Worm (Caenorhabditis elegans) whole organism, young adult: ENCODE measurements around the gene T20D4.15.

ENCODE experiments used
- C17E4.6 ChIP-seq: fragments of 200-800 bp; sonication (Bioruptor generic); IDR thresholded peaks from 2 replicates; pipeline ENCODE4 v1.3.6; 2022; ENCODE audit warnings: missing genetic modification reagents, missing genetic modification characterization, missing compliant biosample characterization
- F52B5.7 ChIP-seq: sonication (generic microtip); optimal IDR thresholded peaks from 2 replicates; lab custom pipeline; 2016; ENCODE audit warnings: mild to moderate bottlenecking, missing genetic modification characterization, missing compliant biosample characterization
- F57A8.1 ChIP-seq: fragments of 200-800 bp; sonication (Bioruptor generic); optimal IDR thresholded peaks from 2 replicates; lab custom pipeline; 2018; ENCODE audit warnings: mild to moderate bottlenecking, missing genetic modification characterization, moderate library complexity, missing compliant biosample characterization
- Y53G8AR.9 ChIP-seq: fragments of 200-800 bp; sonication (Bioruptor generic); conservative IDR thresholded peaks from 2 replicates; pipeline ENCODE4 v1.3.6; 2022; ENCODE audit warnings: missing genetic modification reagents, missing genetic modification characterization, missing compliant biosample characterization
- Y79H2A.3 ChIP-seq: fragments of 200-800 bp; sonication (Bioruptor generic); conservative IDR thresholded peaks from 2 replicates; pipeline ENCODE4 v1.3.6; 2022; ENCODE audit warnings: missing genetic modification reagents, missing genetic modification characterization, missing compliant biosample characterization
- athp-1 ChIP-seq: sonication (generic microtip); optimal IDR thresholded peaks from 2 replicates; lab custom pipeline; 2017; ENCODE audit warnings: mild to moderate bottlenecking, missing genetic modification characterization, missing compliant biosample characterization
- attf-6 ChIP-seq: fragments of 200-800 bp; sonication (Bioruptor generic); IDR thresholded peaks from 2 replicates; pipeline ENCODE4 v1.3.6; 2022; ENCODE audit warnings: missing genetic modification reagents, missing genetic modification characterization, missing compliant biosample characterization
- ccch-3 ChIP-seq: fragments of 200-800 bp; sonication (Bioruptor generic); optimal IDR thresholded peaks from 2 replicates; lab custom pipeline; 2018; ENCODE audit warnings: mild to moderate bottlenecking, missing genetic modification characterization, missing compliant biosample characterization
- ceh-40 ChIP-seq: fragments of 200-800 bp; sonication (Bioruptor generic); IDR thresholded peaks from 2 replicates; pipeline ENCODE4 v1.3.6; 2022; ENCODE audit warnings: missing genetic modification characterization, missing compliant biosample characterization
- ceh-58 ChIP-seq: fragments of 200-800 bp; sonication (Bioruptor generic); IDR thresholded peaks from 2 replicates; pipeline ENCODE4 v1.3.6; 2022; ENCODE audit warnings: missing genetic modification characterization, missing compliant biosample characterization
- gei-17 ChIP-seq: fragments of 200-800 bp; sonication (Bioruptor generic); optimal IDR thresholded peaks from 2 replicates; lab custom pipeline; 2018; ENCODE audit warnings: mild to moderate bottlenecking, missing genetic modification characterization, missing compliant biosample characterization
- him-1 ChIP-seq: sonication (generic microtip); optimal IDR thresholded peaks from 2 replicates; lab custom pipeline; 2016; ENCODE audit warnings: missing genotype, missing genetic modification reagents, missing genetic modification characterization, missing compliant biosample characterization
- hrde-1 ChIP-seq: sonication (generic microtip); optimal IDR thresholded peaks from 2 replicates; lab custom pipeline; 2016; ENCODE audit warnings: missing genetic modification characterization, mild to moderate bottlenecking, missing compliant biosample characterization, moderate library complexity, missing genotype, missing genetic modification reagents, borderline replicate concordance
- hsf-1 ChIP-seq: fragments of 200-800 bp; sonication (Bioruptor generic); IDR thresholded peaks from 2 replicates; pipeline ENCODE4 v1.3.6; 2022; ENCODE audit warnings: missing genetic modification reagents, missing genetic modification characterization, missing compliant biosample characterization
- lin-26 ChIP-seq: fragments of 200-800 bp; sonication (Bioruptor generic); IDR thresholded peaks from 2 replicates; pipeline ENCODE4 v1.3.6; 2022; ENCODE audit warnings: missing genetic modification reagents, missing genetic modification characterization, missing compliant biosample characterization
- lin-40 ChIP-seq: sonication (generic microtip); optimal IDR thresholded peaks from 2 replicates; lab custom pipeline; 2016; ENCODE audit warnings: missing genetic modification characterization, mild to moderate bottlenecking, missing compliant biosample characterization, missing genotype, missing genetic modification reagents
- lin-54 ChIP-seq: fragments of 200-800 bp; sonication (Bioruptor generic); optimal IDR thresholded peaks from 2 replicates; lab custom pipeline; 2018; ENCODE audit warnings: mild to moderate bottlenecking, missing genetic modification characterization, missing compliant biosample characterization
- madf-10 ChIP-seq: sonication (generic microtip); optimal IDR thresholded peaks from 2 replicates; lab custom pipeline; 2016; ENCODE audit warnings: mild to moderate bottlenecking, missing genetic modification characterization, missing compliant biosample characterization
- madf-3 ChIP-seq: fragments of 200-800 bp; sonication (Bioruptor generic); IDR thresholded peaks from 2 replicates; pipeline ENCODE4 v1.3.6; 2022; ENCODE audit warnings: missing genetic modification reagents, missing genetic modification characterization, missing compliant biosample characterization
- nfya-1 ChIP-seq: sonication (generic microtip); optimal IDR thresholded peaks from 2 replicates; lab custom pipeline; 2017; ENCODE audit warnings: antibody characterized with exemption, missing compliant biosample characterization, missing genetic modification characterization, borderline replicate concordance; ENCODE audit not compliant: insufficient read depth
- nhr-179 ChIP-seq: sonication (generic microtip); optimal IDR thresholded peaks from 2 replicates; lab custom pipeline; 2016; ENCODE audit warnings: mild to moderate bottlenecking, missing genetic modification characterization, missing compliant biosample characterization
- nhr-27 ChIP-seq: fragments of 200-800 bp; sonication (Bioruptor generic); optimal IDR thresholded peaks from 2 replicates; lab custom pipeline; 2018; ENCODE audit warnings: mild to moderate bottlenecking, missing genetic modification characterization, moderate library complexity, missing compliant biosample characterization
- nhr-80 ChIP-seq: sonication (generic microtip); optimal IDR thresholded peaks from 2 replicates; lab custom pipeline; 2016; ENCODE audit warnings: missing genetic modification characterization, missing compliant biosample characterization
- pha-4 ChIP-seq: fragments of 150-350 bp; sonication (generic microtip); optimal IDR thresholded peaks from 2 replicates; lab custom pipeline; 2014; ENCODE audit warnings: missing biosample characterization, missing genetic modification reagents, missing genetic modification characterization
- rec-8 ChIP-seq, 2 experiments: sonication (generic microtip); optimal IDR thresholded peaks; 2 replicates each; lab custom pipeline; 2016; ENCODE audit warnings: mild to moderate bottlenecking in 2 of 2, missing genetic modification characterization in 2 of 2, missing genetic modification reagents in 2 of 2, missing genotype in 2 of 2, missing biosample characterization in 1 of 2, missing compliant biosample characterization in 1 of 2, moderate library complexity in 1 of 2
- repo-1 ChIP-seq: sonication (generic microtip); optimal IDR thresholded peaks from 2 replicates; lab custom pipeline; 2017; ENCODE audit warnings: mild to moderate bottlenecking, missing genetic modification characterization, missing compliant biosample characterization
- rpc-1 ChIP-seq, 2 experiments: fragments of 150-350 bp in 1 of 2; sonication (generic microtip) in 1 of 2; optimal IDR thresholded peaks; 2 replicates each; lab custom pipeline; 2014 to 2018; ENCODE audit warnings: missing biosample characterization in 1 of 2, missing genetic modification characterization in 1 of 2, missing genetic modification reagents in 1 of 2, missing genotype in 1 of 2
- snpc-1.3 ChIP-seq: sonication (generic microtip); optimal IDR thresholded peaks from 2 replicates; lab custom pipeline; 2017; ENCODE audit warnings: missing genetic modification characterization, mild to moderate bottlenecking, missing compliant biosample characterization, antibody characterized with exemption, moderate library complexity, missing genotype, missing genetic modification reagents; ENCODE audit not compliant: insufficient read depth
- snpc-4 ChIP-seq, 5 experiments: fragments of 150-350 bp in 1 of 5; sonication (generic microtip) in 4 of 5; optimal IDR thresholded peaks; 2 replicates each; lab custom pipeline; 2014 to 2018; ENCODE audit warnings: missing genetic modification characterization in 5 of 5, missing biosample characterization in 3 of 5, antibody characterized with exemption in 2 of 5, mild to moderate bottlenecking in 2 of 5, missing compliant biosample characterization in 2 of 5, missing genotype in 2 of 5, moderate library complexity in 2 of 5, missing genetic modification reagents in 1 of 5
- sptf-2 ChIP-seq: fragments of 200-800 bp; sonication (Bioruptor generic); optimal IDR thresholded peaks from 2 replicates; lab custom pipeline; 2018; ENCODE audit warnings: mild to moderate bottlenecking, missing genetic modification characterization, missing compliant biosample characterization
- unc-130 ChIP-seq: sonication (generic microtip); optimal IDR thresholded peaks from 2 replicates; lab custom pipeline; 2016; ENCODE audit warnings: missing genetic modification reagents, missing genetic modification characterization, missing compliant biosample characterization
- xnd-1 ChIP-seq: sonication (generic microtip); optimal IDR thresholded peaks from 2 replicates; lab custom pipeline; 2016; ENCODE audit warnings: missing genotype, missing genetic modification reagents, missing genetic modification characterization, missing compliant biosample characterization
- zfh-2 ChIP-seq: fragments of 200-800 bp; sonication (Bioruptor generic); conservative IDR thresholded peaks from 2 replicates; pipeline ENCODE4 v1.3.6; 2022; ENCODE audit warnings: missing genetic modification reagents, missing genetic modification characterization, missing compliant biosample characterization
- ztf-22 ChIP-seq: fragments of 200-800 bp; sonication (Bioruptor generic); optimal IDR thresholded peaks from 2 replicates; lab custom pipeline; 2018; ENCODE audit warnings: mild to moderate bottlenecking, missing genetic modification characterization, moderate library complexity, missing compliant biosample characterization
- ztf-26 ChIP-seq: sonication (generic microtip); optimal IDR thresholded peaks from 2 replicates; lab custom pipeline; 2017; ENCODE audit warnings: missing genetic modification characterization, missing compliant biosample characterization

T20D4.15 gene

DNA sequence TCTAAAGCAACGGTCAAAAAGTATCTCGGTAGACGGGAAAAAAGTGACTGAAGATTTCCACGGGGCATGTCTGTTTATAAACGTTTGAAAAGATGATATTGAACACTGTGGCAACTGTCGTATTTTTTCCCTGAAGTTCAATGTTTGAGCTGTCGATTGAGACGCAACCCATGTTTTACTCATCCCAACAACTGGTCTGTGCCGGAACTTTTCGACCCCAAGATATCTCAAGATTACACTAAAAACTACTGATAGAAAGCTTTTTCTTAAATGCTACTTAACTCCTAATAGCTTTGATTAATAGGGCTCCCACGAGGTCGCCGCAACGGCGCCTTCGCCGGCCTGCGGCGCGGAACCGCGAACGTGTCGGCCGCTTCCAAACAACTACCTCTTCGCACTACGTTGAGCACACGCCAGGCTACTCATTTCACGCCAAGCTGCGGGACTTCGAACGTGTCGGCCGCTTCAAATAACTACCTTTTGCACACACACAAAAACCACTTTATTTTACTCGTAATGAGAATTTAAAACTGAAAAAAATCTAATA, at the start of gene T20D4.15:
Gene T20D4.15, minus strand, starts transcription at position 51 of the 547 bp plus-strand sequence.
- TF ChIP-seq zfh-2, result peak; percentile 73
- TF ChIP-seq attf-6 (GFP tag; lab: Robert Waterston, UW), result no peak

DNA sequence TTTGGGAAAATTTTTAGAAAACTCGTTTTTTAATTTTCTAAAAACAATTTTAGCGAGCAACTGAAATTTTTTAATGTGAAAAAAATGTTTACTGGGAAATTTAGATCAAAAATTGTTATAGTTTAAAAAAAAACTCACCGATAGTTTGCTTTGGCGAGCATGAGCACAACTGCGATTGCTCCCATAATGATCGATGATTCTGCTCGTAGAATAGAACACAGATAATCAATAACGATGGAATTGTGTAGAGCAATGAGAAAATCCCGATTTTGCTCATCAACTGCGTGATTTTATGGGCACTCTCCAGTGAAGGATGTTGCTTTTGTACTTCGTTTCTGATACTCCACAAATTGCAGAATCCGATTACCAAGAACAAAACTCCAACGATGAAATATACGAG, 48.1 kb upstream of the T20D4.15 start:
- no peak for TF ChIP-seq unc-130
- TF ChIP-seq ztf-22, result no peak
- no peak for TF ChIP-seq repo-1 (tag; lab: Kevin White, UChicago)
- TF ChIP-seq lin-26, result no peak
- no peak for TF ChIP-seq attf-6 (GFP tag; lab: Robert Waterston, UW)
- no peak for TF ChIP-seq madf-10 (tag; lab: Kevin White, UChicago)
- no peak for TF ChIP-seq nhr-80 (tag; lab: Kevin White, UChicago)
- TF ChIP-seq ceh-58, result no peak
- no peak for TF ChIP-seq Y53G8AR.9 (GFP tag; lab: Robert Waterston, UW)
- no peak for TF ChIP-seq ccch-3 (GFP tag; lab: Kevin White, UChicago)
- TF ChIP-seq nhr-179 (tag; lab: Kevin White, UChicago), result no peak
- no peak for TF ChIP-seq pha-4 (tag; lab: Kevin White, UChicago)
- TF ChIP-seq snpc-4 (GFP tag; optimal IDR thresholded peaks at IDR 0.05; lab: Kevin White, UChicago), result no peak
- TF ChIP-seq snpc-4 (tag; optimal IDR thresholded peaks at IDR 0.05; lab: Kevin White, UChicago), result no peak

DNA sequence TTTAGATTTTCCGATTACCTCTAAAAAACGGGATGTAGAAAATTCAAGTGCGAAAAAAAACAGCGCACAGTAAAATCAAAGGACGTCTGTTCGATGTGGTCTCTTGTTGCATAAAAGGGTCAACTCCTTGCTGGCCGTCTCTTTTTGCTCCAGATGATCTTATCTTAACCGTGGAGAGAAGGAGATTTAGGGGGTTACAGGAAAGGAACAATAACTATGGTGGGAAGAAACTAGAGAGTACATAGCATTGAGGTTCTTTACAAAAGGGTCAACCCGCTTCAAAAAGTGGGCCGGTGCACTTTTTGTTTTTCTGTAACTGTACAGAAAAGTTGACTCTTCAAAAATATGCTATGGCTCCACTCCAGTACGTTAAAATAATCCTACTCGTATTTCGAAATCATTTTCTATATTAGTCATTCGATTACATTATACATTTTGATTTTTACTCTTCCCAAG, 37.0 kb upstream of the T20D4.15 start, which contains the start of the genes T20D4.19 and srj-9:
Gene T20D4.19, minus strand, starts transcription at position 101 of the 456 bp plus-strand sequence.
Gene srj-9, plus strand, starts transcription at position 406 of the 456 bp plus-strand sequence.
- no peak for TF ChIP-seq ceh-40 (GFP tag; lab: Robert Waterston, UW)
- TF ChIP-seq hrde-1 (tag; lab: Kevin White, UChicago), result no peak
- TF ChIP-seq madf-3 (GFP tag; lab: Robert Waterston, UW), result 0 out of 2 replicates have a peak, but pooled peaks have one; percentile 51
- TF ChIP-seq him-1, result no peak
- no peak for TF ChIP-seq sptf-2 (GFP tag; lab: Kevin White, UChicago)

DNA sequence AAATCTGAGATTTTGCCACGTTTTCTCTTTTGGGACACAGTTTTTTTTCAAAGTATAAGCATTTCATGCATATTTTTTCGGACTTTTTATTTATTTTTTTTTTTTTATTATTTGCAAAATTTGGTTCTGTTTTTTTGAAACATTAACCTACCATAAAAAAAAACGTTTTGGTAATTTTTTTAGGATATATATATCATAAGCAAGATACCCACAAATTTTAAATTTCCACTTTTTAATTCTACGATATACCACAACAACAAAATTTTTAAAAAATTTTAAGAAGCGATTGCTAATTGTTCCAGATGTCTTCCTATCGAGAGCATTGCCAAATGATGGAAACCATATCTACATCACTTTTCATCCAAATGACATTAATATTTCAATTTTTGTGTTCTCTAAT, 34.2 kb upstream of the T20D4.15 start, which contains the start of gene srab-20:
Gene srab-20, plus strand, starts transcription at position 301 of the 400 bp plus-strand sequence.
- TF ChIP-seq F52B5.7 (tag; lab: Kevin White, UChicago) (no peak), lin-26 (no peak)
- TF ChIP-seq, all 124 proteins: peak for 0

DNA sequence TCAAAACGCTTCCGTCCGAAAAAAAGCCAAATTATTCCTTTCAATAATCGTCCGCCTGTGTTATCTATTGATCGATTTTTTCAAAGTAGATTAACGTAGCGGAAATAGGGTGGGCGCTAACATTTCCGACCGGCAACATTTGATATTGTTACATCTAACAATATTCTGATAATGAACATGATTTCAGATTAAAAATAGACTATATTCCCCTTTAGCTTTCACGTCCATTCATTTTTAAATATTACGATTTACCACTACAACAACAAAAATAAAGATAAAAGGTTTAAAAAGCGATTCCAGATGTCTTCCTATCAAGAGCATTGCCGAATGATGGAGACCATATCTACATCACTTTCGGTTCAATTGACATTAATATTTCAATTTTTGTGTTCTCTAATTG, 31.5 kb upstream of the T20D4.15 start, which contains the start of gene srab-22:
Gene srab-22, plus strand, starts transcription at position 301 of the 400 bp plus-strand sequence.
- TF ChIP-seq F57A8.1, result no peak
- no peak for TF ChIP-seq lin-40 (tag; lab: Kevin White, UChicago)
- no peak for TF ChIP-seq lin-54 (GFP tag; lab: Kevin White, UChicago)
- TF ChIP-seq Y53G8AR.9 (GFP tag; lab: Robert Waterston, UW), result no peak
- no peak for TF ChIP-seq rec-8 (tag; optimal IDR thresholded peaks at IDR 0.05; lab: Kevin White, UChicago)
- TF ChIP-seq nhr-27, result no peak
- no peak for TF ChIP-seq xnd-1
- TF ChIP-seq athp-1 (tag; lab: Kevin White, UChicago), result no peak

DNA sequence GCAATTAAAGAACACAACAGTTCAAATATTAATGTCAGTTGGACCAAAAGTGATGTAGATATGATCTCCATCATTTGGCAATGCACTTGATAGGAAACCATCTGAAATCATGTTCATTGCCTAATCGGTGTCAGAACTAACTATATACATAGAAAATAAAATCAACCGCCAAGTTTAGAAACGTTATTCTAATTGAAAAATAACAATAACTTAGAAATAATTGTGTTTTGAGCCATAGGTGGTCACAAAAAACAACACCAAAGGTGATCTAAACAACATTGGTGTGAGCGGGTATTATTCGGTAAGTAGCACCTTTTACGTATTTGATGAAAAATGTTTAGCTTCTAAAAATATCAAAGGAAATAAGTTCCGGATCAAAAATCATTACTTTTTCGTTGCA, 29.8 kb upstream of the T20D4.15 start, which contains the start of gene srab-21:
Gene srab-21, minus strand, starts transcription at position 101 of the 400 bp plus-strand sequence.
- TF ChIP-seq gei-17 (GFP tag; lab: Kevin White, UChicago), result no peak
- no peak for TF ChIP-seq unc-130
- TF ChIP-seq Y79H2A.3 (GFP tag; lab: Robert Waterston, UW), result no peak
- TF ChIP-seq nfya-1 (tag; lab: Kevin White, UChicago), result no peak
- no peak for TF ChIP-seq rpc-1 (optimal IDR thresholded peaks at IDR 0.05; lab: Kevin White, UChicago)
- no peak for TF ChIP-seq rpc-1 (tag; optimal IDR thresholded peaks at IDR 0.05; lab: Kevin White, UChicago)
- TF ChIP-seq snpc-1.3, result no peak
- no peak for TF ChIP-seq C17E4.6 (GFP tag; lab: Robert Waterston, UW)
- no peak for TF ChIP-seq ztf-26 (tag; lab: Kevin White, UChicago)
- no peak for TF ChIP-seq hsf-1 (GFP tag; lab: Robert Waterston, UW)
